Worm (Caenorhabditis elegans) whole organism, early embryonic: Measurements from ENCODE around the gene pola-1.

Experiments used
- B0310.2 ChIP-seq: sonication (generic microtip); optimal IDR thresholded peaks from 2 replicates; lab custom pipeline; 2016; ENCODE audit warnings: mild to moderate bottlenecking, missing genetic modification characterization, missing compliant biosample characterization
- ama-1 ChIP-seq: fragments of 150-350 bp; optimal IDR thresholded peaks from 2 replicates; lab custom pipeline; 2014
- flt-1 ChIP-seq: fragments of 200-800 bp; sonication (Bioruptor generic); IDR thresholded peaks from 2 replicates; pipeline ENCODE4 v1.3.6; 2022; ENCODE audit warnings: missing genetic modification characterization, missing compliant biosample characterization
- hmg-4 ChIP-seq: fragments of 200-800 bp; sonication (Bioruptor generic); optimal IDR thresholded peaks from 2 replicates; lab custom pipeline; 2018; ENCODE audit warnings: mild to moderate bottlenecking, missing genetic modification characterization, missing compliant biosample characterization
- pes-1 ChIP-seq: fragments of 200-800 bp; sonication (Bioruptor generic); IDR thresholded peaks from 2 replicates; pipeline ENCODE4 v1.3.6; 2022; ENCODE audit warnings: missing genetic modification reagents, missing genetic modification characterization, missing compliant biosample characterization
- tbx-11 ChIP-seq: fragments of 200-800 bp; sonication (Bioruptor generic); IDR thresholded peaks from 2 replicates; pipeline ENCODE4 v1.3.6; 2022; ENCODE audit warnings: missing genetic modification characterization, missing compliant biosample characterization
- tbx-37 ChIP-seq: fragments of 200-800 bp; sonication (Bioruptor generic); conservative IDR thresholded peaks from 2 replicates; pipeline ENCODE4 v1.3.6; 2022; ENCODE audit warnings: missing genetic modification reagents, missing genetic modification characterization, missing compliant biosample characterization

DNA sequence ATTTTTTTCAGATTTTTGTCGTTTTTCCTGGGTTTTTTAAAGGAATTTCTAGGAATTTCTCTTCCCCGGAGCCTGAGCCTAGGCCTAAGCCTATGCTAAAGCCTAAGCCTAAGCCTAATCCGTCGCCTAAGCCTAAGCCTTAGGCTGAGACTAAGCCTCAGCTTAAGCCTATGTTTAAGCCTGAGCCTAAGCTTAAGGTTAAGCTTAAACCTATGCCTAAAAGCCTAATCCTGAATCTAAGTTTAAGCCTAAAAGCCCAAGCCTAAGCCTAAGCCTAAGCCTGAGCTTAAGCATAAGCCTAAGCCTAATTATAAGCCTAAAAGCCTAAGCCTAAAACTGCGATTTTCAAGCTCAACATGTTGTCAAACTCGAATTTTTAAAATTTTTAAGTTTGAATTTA, 51.9 kb downstream of the pola-1 start:
- no peak for TF ChIP-seq B0310.2 (tag; lab: Kevin White, UChicago)
- no peak for TF ChIP-seq pes-1 (GFP tag; lab: Robert Waterston, UW)
- no peak for TF ChIP-seq flt-1
- no peak for TF ChIP-seq tbx-37 (GFP tag; lab: Robert Waterston, UW)
- no peak for TF ChIP-seq tbx-11 (GFP tag; lab: Robert Waterston, UW)
- no peak for TF ChIP-seq hmg-4 (GFP tag; lab: Kevin White, UChicago)
- TF ChIP-seq ama-1 (lab: Kevin White, UChicago), result no peak
